Fruit fly (Drosophila melanogaster) whole organism, embryonic: ENCODE data around the gene Apoltp.

Experiments used
- Abd-B ChIP-seq: fragments of 200-800 bp; sonication (Bioruptor generic); optimal IDR thresholded peaks from 2 replicates; lab custom pipeline; 2018; ENCODE audit warnings: missing biosample characterization, mild to moderate bottlenecking, missing genetic modification characterization, moderate library complexity
- CG10979 ChIP-seq: fragments of 200-800 bp; sonication (Bioruptor generic); optimal IDR thresholded peaks from 2 replicates; lab custom pipeline; 2018; ENCODE audit warnings: missing biosample characterization, mild to moderate bottlenecking, missing genetic modification characterization, moderate library complexity
- CG1233 ChIP-seq: fragments of 200-800 bp; sonication (Bioruptor generic); optimal IDR thresholded peaks from 4 replicates; lab custom pipeline; 2018; ENCODE audit warnings: missing biosample characterization, mild to moderate bottlenecking, missing genetic modification characterization
- CG12769 ChIP-seq: fragments of 200-800 bp; sonication (Bioruptor generic); optimal IDR thresholded peaks from 2 replicates; lab custom pipeline; 2019; ENCODE audit warnings: missing biosample characterization, mild to moderate bottlenecking, missing genetic modification characterization, moderate library complexity
- CG13424 ChIP-seq: fragments of 200-800 bp; sonication (Bioruptor generic); optimal IDR thresholded peaks from 2 replicates; lab custom pipeline; 2019; ENCODE audit warnings: missing biosample characterization, mild to moderate bottlenecking, missing genetic modification characterization, moderate library complexity
- CG14014 ChIP-seq: fragments of 200-800 bp; sonication (Bioruptor generic); IDR thresholded peaks from 2 replicates; pipeline ENCODE4 v1.3.6; 2022; ENCODE audit warnings: missing biosample characterization, missing genetic modification characterization
- CG15073 ChIP-seq: fragments of 200-800 bp; sonication (Bioruptor generic); optimal IDR thresholded peaks from 2 replicates; lab custom pipeline; 2016; ENCODE audit warnings: missing biosample characterization, missing genetic modification characterization
- CG18011 ChIP-seq: fragments of 200-800 bp; sonication (Bioruptor generic); optimal IDR thresholded peaks from 2 replicates; lab custom pipeline; 2017; ENCODE audit warnings: missing biosample characterization, missing genetic modification characterization, mild to moderate bottlenecking, moderate library complexity, missing genotype
- CG18262 ChIP-seq: fragments of 200-800 bp; optimal IDR thresholded peaks from 3 replicates; lab custom pipeline; 2019; ENCODE audit warnings: missing biosample characterization, mild to moderate bottlenecking, missing genetic modification characterization, moderate library complexity
- CG33557 ChIP-seq: fragments of 200-800 bp; sonication (Bioruptor generic); optimal IDR thresholded peaks from 2 replicates; lab custom pipeline; 2019; ENCODE audit warnings: missing biosample characterization, mild to moderate bottlenecking, missing genetic modification characterization, moderate library complexity
- CG3838 ChIP-seq: fragments of 200-800 bp; sonication (Bioruptor generic); optimal IDR thresholded peaks from 3 replicates; lab custom pipeline; 2016; ENCODE audit warnings: missing biosample characterization, missing genetic modification characterization
- CG6175 ChIP-seq: fragments of 200-800 bp; sonication (Bioruptor generic); IDR thresholded peaks from 3 replicates; pipeline ENCODE4 v1.3.6; 2022; ENCODE audit warnings: missing biosample characterization, missing genetic modification characterization
- CG7928 ChIP-seq: fragments of 200-800 bp; sonication (Bioruptor generic); optimal IDR thresholded peaks from 2 replicates; lab custom pipeline; 2017; ENCODE audit warnings: missing biosample characterization, mild to moderate bottlenecking, missing genetic modification characterization
- CG7963 ChIP-seq: fragments of 200-800 bp; sonication (Bioruptor generic); IDR thresholded peaks from 3 replicates; pipeline ENCODE4 v1.3.6; 2022; ENCODE audit warnings: missing biosample characterization, missing genetic modification characterization; ENCODE audit not compliant: partially characterized antibody
- Chrac-16 ChIP-seq: fragments of 200-800 bp; sonication (Bioruptor generic); optimal IDR thresholded peaks from 3 replicates; lab custom pipeline; 2016; ENCODE audit warnings: missing biosample characterization, missing genetic modification characterization
- D19A ChIP-seq: fragments of 200-800 bp; optimal IDR thresholded peaks from 3 replicates; lab custom pipeline; 2019; ENCODE audit warnings: missing biosample characterization, mild to moderate bottlenecking, missing genetic modification characterization, moderate library complexity
- Dll ChIP-seq: fragments of 200-800 bp; sonication (Bioruptor generic); IDR thresholded peaks from 4 replicates; pipeline ENCODE4 v1.3.6; 2022; ENCODE audit warnings: missing biosample characterization, missing genetic modification characterization; ENCODE audit not compliant: partially characterized antibody
- E2f1 ChIP-seq: fragments of 200-800 bp; sonication (Bioruptor generic); IDR thresholded peaks from 2 replicates; pipeline ENCODE4 v1.3.6; 2022; ENCODE audit warnings: missing biosample characterization, missing genetic modification characterization
- HLH4C ChIP-seq: fragments of 200-800 bp; sonication (Bioruptor generic); IDR thresholded peaks from 3 replicates; pipeline ENCODE4 v1.3.6; 2022; ENCODE audit warnings: missing biosample characterization, missing genetic modification characterization; ENCODE audit not compliant: partially characterized antibody
- Hand ChIP-seq: fragments of 200-800 bp; sonication (Bioruptor generic); optimal IDR thresholded peaks from 2 replicates; lab custom pipeline; 2017; ENCODE audit warnings: mild to moderate bottlenecking, missing biosample characterization, missing genetic modification reagents, missing genetic modification characterization
- Hr78 ChIP-seq, 2 experiments: fragments of 200-800 bp in 1 of 2; fragments of >200 bp in 1 of 2; sonication (Bioruptor generic) in 1 of 2; optimal IDR thresholded peaks; 2 replicates each; lab custom pipeline; 2017 to 2019; ENCODE audit warnings: missing biosample characterization in 2 of 2, missing genetic modification characterization in 2 of 2, mild to moderate bottlenecking in 1 of 2, moderate library complexity in 1 of 2
- Lim3 ChIP-seq: fragments of 200-800 bp; sonication (Bioruptor generic); IDR thresholded peaks from 2 replicates; pipeline ENCODE4 v1.3.6; 2022; ENCODE audit warnings: missing biosample characterization, missing genetic modification characterization
- Meics ChIP-seq: fragments of 200-800 bp; sonication (Bioruptor generic); optimal IDR thresholded peaks from 2 replicates; lab custom pipeline; 2017; ENCODE audit warnings: missing biosample characterization, mild to moderate bottlenecking, missing genetic modification characterization
- NK7.1 ChIP-seq: fragments of 200-800 bp; sonication (Bioruptor generic); optimal IDR thresholded peaks from 3 replicates; lab custom pipeline; 2016; ENCODE audit warnings: missing biosample characterization, missing genetic modification characterization
- Oli ChIP-seq: fragments of 200-800 bp; sonication (Bioruptor generic); optimal IDR thresholded peaks from 2 replicates; lab custom pipeline; 2018; ENCODE audit warnings: missing biosample characterization, mild to moderate bottlenecking, missing genetic modification characterization, moderate library complexity
- Ptx1 ChIP-seq: fragments of 200-800 bp; sonication (Bioruptor generic); IDR thresholded peaks from 2 replicates; pipeline ENCODE4 v1.3.6; 2022; ENCODE audit warnings: missing biosample characterization, missing genetic modification characterization
- Ravus ChIP-seq: fragments of 200-800 bp; sonication (Bioruptor generic); IDR thresholded peaks from 2 replicates; pipeline ENCODE4 v1.3.6; 2022; ENCODE audit warnings: missing biosample characterization, missing genetic modification characterization
- Side ChIP-seq: fragments of 200-800 bp; sonication (Bioruptor generic); optimal IDR thresholded peaks from 2 replicates; lab custom pipeline; 2016; ENCODE audit warnings: missing biosample characterization, missing genetic modification characterization
- abd-A ChIP-seq: fragments of 200-800 bp; sonication (Bioruptor generic); optimal IDR thresholded peaks from 3 replicates; lab custom pipeline; 2019; ENCODE audit warnings: missing biosample characterization, mild to moderate bottlenecking, missing genetic modification characterization, moderate library complexity
- ap ChIP-seq: fragments of 200-800 bp; sonication (Bioruptor generic); IDR thresholded peaks from 2 replicates; pipeline ENCODE4 v1.3.6; 2022; ENCODE audit warnings: missing biosample characterization, missing genetic modification characterization
- ase ChIP-seq: fragments of 200-800 bp; sonication (Bioruptor generic); IDR thresholded peaks from 3 replicates; pipeline ENCODE4 v1.3.6; 2022; ENCODE audit warnings: missing biosample characterization, missing genetic modification characterization
- bab2 ChIP-seq: fragments of 200-800 bp; sonication (Bioruptor generic); optimal IDR thresholded peaks from 2 replicates; lab custom pipeline; 2016; ENCODE audit warnings: missing biosample characterization, missing genetic modification characterization
- chn ChIP-seq: fragments of 200-800 bp; sonication (Bioruptor generic); optimal IDR thresholded peaks from 2 replicates; lab custom pipeline; 2016; ENCODE audit warnings: missing biosample characterization, missing genetic modification characterization
- croc ChIP-seq: fragments of 200-800 bp; sonication (Bioruptor generic); conservative IDR thresholded peaks from 3 replicates; pipeline ENCODE4 v1.3.6; 2022; ENCODE audit warnings: missing biosample characterization, missing genetic modification characterization
- gem ChIP-seq: fragments of 200-800 bp; sonication (Bioruptor generic); optimal IDR thresholded peaks from 2 replicates; lab custom pipeline; 2019; ENCODE audit warnings: missing biosample characterization, mild to moderate bottlenecking, missing genetic modification characterization, moderate library complexity
- h ChIP-seq: fragments of >200 bp; optimal IDR thresholded peaks from 2 replicates; lab custom pipeline; 2017
- ham ChIP-seq: fragments of 200-800 bp; sonication (Bioruptor generic); IDR thresholded peaks from 2 replicates; pipeline ENCODE4 v1.3.6; 2022; ENCODE audit warnings: missing biosample characterization, missing genetic modification characterization
- hth ChIP-seq: fragments of >200 bp; optimal IDR thresholded peaks from 2 replicates; lab custom pipeline; 2017; ENCODE audit warnings: inconsistent platforms
- knrl ChIP-seq: fragments of 200-800 bp; sonication (Bioruptor generic); IDR thresholded peaks from 3 replicates; pipeline ENCODE4 v1.3.6; 2022; ENCODE audit warnings: missing biosample characterization, missing genetic modification characterization; ENCODE audit not compliant: partially characterized antibody
- nerfin-2 ChIP-seq: fragments of 200-800 bp; sonication (Bioruptor generic); IDR thresholded peaks from 2 replicates; pipeline ENCODE4 v1.3.6; 2022; ENCODE audit warnings: missing biosample characterization, missing genetic modification characterization; ENCODE audit not compliant: partially characterized antibody
- oc ChIP-seq: fragments of 200-800 bp; sonication (Bioruptor generic); optimal IDR thresholded peaks from 2 replicates; lab custom pipeline; 2018; ENCODE audit warnings: missing biosample characterization, mild to moderate bottlenecking, missing genetic modification characterization, moderate library complexity
- otp ChIP-seq: fragments of 200-800 bp; sonication (Bioruptor generic); IDR thresholded peaks from 3 replicates; pipeline ENCODE4, ENCODE4 v1.3.6; 2022; ENCODE audit warnings: missing biosample characterization, missing genetic modification characterization
- p53 ChIP-seq: fragments of 200-800 bp; sonication (Bioruptor generic); optimal IDR thresholded peaks from 2 replicates; lab custom pipeline; 2016; ENCODE audit warnings: missing biosample characterization, missing genetic modification characterization
- pb ChIP-seq: fragments of 200-800 bp; sonication (Bioruptor generic); optimal IDR thresholded peaks from 3 replicates; lab custom pipeline; 2016; ENCODE audit warnings: missing biosample characterization, missing genetic modification characterization
- pum ChIP-seq: fragments of 200-800 bp; sonication (Bioruptor generic); optimal IDR thresholded peaks from 2 replicates; lab custom pipeline; 2016; ENCODE audit warnings: missing biosample characterization, missing genetic modification characterization
- repo ChIP-seq: fragments of 200-800 bp; sonication (Bioruptor generic); optimal IDR thresholded peaks from 2 replicates; lab custom pipeline; 2016; ENCODE audit warnings: missing biosample characterization, missing genetic modification characterization
- run ChIP-seq: fragments of 200-800 bp; sonication (Bioruptor generic); optimal IDR thresholded peaks from 3 replicates; lab custom pipeline; 2018; ENCODE audit warnings: missing biosample characterization, mild to moderate bottlenecking, missing genetic modification characterization
- seq ChIP-seq: fragments of 200-800 bp; sonication (Bioruptor generic); IDR thresholded peaks from 2 replicates; pipeline ENCODE4 v1.3.6; 2022; ENCODE audit warnings: missing biosample characterization, missing genetic modification characterization
- sima ChIP-seq: fragments of 200-800 bp; sonication (Bioruptor generic); optimal IDR thresholded peaks from 2 replicates; lab custom pipeline; 2016; ENCODE audit warnings: missing biosample characterization, missing genetic modification characterization
- sisA ChIP-seq: fragments of 200-800 bp; sonication (Bioruptor generic); IDR thresholded peaks from 2 replicates; pipeline ENCODE4 v1.3.6; 2022; ENCODE audit warnings: missing biosample characterization, missing genetic modification characterization
- sob ChIP-seq: fragments of 200-800 bp; sonication (Bioruptor generic); IDR thresholded peaks from 2 replicates; pipeline ENCODE4 v1.3.6; 2022; ENCODE audit warnings: missing biosample characterization, missing genetic modification characterization
- sqz ChIP-seq: fragments of 200-800 bp; sonication (Bioruptor generic); optimal IDR thresholded peaks from 3 replicates; lab custom pipeline; 2018; ENCODE audit warnings: missing biosample characterization, mild to moderate bottlenecking, missing genetic modification characterization

Apoltp gene

DNA sequence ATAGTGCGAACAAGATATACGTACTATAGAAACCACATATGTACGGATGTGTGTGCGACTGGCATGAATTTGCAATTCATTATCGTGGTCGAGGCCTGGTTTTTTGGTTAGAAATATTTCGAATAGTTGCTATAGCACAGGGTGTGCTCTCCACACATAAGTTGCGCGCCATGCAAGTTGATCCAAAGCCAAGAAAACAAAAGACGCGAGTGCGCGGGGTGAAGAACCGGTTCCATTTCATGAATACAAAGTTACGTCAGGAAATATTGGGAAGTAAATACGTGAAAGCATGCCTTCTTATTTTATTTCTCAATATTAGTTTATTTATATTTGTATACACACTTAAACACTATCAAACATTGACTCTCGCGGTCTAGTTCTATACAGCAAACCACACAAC lies 20.1 kb upstream of the Apoltp start (continued):
- TF ChIP-seq sob (GFP tag; lab: Robert Waterston, UW) (peak; percentile 44; the same call in 1 of the 2 replicates), abd-A (no peak), Oli (tag; lab: Kevin White, UChicago) (no peak), Hand (GFP tag; lab: Kevin White, UChicago) (no peak), Hr78 (GFP tag; optimal IDR thresholded peaks at IDR 0.05; lab: Kevin White, UChicago) (no peak), D19A (tag; lab: Kevin White, UChicago) (peak; percentile 11), CG1233 (GFP tag; lab: Kevin White, UChicago) (peak; percentile 41), Abd-B (GFP tag; lab: Kevin White, UChicago) (no peak), ap (GFP tag; lab: Robert Waterston, UW) (no peak), run (tag; lab: Kevin White, UChicago) (no peak), CG13424 (no peak), sqz (no peak), p53 (no peak), oc (no peak), Lim3 (GFP tag; lab: Robert Waterston, UW) (no peak), Ptx1 (GFP tag; lab: Robert Waterston, UW) (no peak), CG33557 (GFP tag; lab: Kevin White, UChicago) (no peak), Chrac-16 (GFP tag; lab: Kevin White, UChicago) (peak; percentile 26), croc (GFP tag; lab: Robert Waterston, UW) (no peak), CG15073 (GFP tag; lab: Kevin White, UChicago) (no peak), NK7.1 (GFP tag; lab: Kevin White, UChicago) (no peak), chn (GFP tag; lab: Kevin White, UChicago) (no peak), CG14014 (GFP tag; lab: Robert Waterston, UW) (no peak), CG12769 (tag; lab: Kevin White, UChicago) (peak; percentile 56), CG18011 (GFP tag; lab: Kevin White, UChicago) (no peak), E2f1 (GFP tag; lab: Robert Waterston, UW) (0 out of 2 replicates have a peak, but pooled peaks have one; percentile 19), hth (lab: Kevin White, UChicago) (no peak), h (no peak), HLH4C (no peak), pum (no peak), ase (GFP tag; lab: Robert Waterston, UW) (no peak), seq (0 out of 2 replicates have a peak, but pooled peaks have one; percentile 8), Dll (no peak), repo (GFP tag; lab: Kevin White, UChicago) (no peak), knrl (GFP tag; lab: Robert Waterston, UW) (no peak), sima (no peak), ham (GFP tag; lab: Robert Waterston, UW) (no peak), CG7963 (GFP tag; lab: Robert Waterston, UW) (no peak), pb (GFP tag; lab: Kevin White, UChicago) (no peak), bab2 (peak; percentile 18), CG10979 (peak; percentile 33), Side (GFP tag; lab: Kevin White, UChicago) (no peak), CG7928 (GFP tag; lab: Kevin White, UChicago) (no peak), nerfin-2 (no peak), CG3838 (GFP tag; lab: Kevin White, UChicago) (no peak), CG18262 (tag; lab: Kevin White, UChicago) (peak; percentile 27), CG6175 (GFP tag; lab: Robert Waterston, UW) (no peak), gem (tag; lab: Kevin White, UChicago) (peak; percentile 65), Meics (peak; percentile 8), otp (no peak), Ravus (GFP tag; lab: Robert Waterston, UW) (no peak), sisA (no peak)
